Worm (Caenorhabditis elegans): ENCODE data around the gene T24C2.3.

T24C2.3 gene

DNA sequence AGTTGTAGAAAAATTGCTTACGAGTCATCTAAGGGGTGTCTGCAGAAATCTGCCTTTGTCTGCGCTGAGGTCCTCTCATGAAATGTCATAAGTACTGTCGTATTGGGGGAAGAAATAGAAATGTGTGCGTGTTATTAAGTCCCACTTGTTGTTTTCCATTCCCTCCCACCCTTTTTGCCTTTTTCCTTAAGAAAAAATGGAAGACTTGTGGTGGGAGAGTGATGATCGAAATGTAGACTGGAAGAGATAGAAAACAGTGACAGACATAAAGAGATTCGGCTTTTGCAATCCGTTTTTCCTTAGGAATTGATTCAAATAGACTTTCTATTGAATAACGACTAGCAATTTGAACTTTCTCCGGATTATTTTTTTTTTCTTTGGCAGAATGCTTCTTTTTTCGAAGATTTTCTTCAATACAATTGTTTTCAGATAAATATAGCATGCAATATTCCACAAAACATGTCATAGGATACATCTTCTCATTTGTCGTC, 6.4 kb downstream of the T24C2.3 start, which contains the start of gene ram-5:
Gene ram-5, plus strand, starts transcription at position 441 of the 491 bp plus-strand sequence.
- TF ChIP-seq unc-62 (GFP tag; optimal IDR thresholded peaks at IDR 0.05), result no peak

DNA sequence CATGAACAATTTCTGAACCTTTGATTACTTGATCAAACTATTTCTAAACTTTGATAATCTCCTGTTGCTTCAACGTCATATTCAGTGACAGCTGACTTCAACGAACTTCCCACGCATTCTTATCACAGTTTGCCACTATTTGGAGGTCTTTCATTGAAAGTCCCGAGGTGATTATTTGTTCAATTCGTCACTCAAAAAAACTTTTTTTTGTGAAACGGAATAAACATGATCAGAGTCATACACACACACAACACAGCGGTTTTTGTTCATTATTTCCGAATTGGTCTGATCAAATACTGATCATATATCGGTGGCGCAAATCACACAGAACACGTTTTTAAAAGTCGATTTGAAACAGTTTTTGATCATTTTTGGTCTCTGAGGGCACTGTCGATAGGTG, 13.1 kb downstream of the T24C2.3 start:
- no peak for TF ChIP-seq unc-62 (GFP tag; optimal IDR thresholded peaks at IDR 0.05)

DNA sequence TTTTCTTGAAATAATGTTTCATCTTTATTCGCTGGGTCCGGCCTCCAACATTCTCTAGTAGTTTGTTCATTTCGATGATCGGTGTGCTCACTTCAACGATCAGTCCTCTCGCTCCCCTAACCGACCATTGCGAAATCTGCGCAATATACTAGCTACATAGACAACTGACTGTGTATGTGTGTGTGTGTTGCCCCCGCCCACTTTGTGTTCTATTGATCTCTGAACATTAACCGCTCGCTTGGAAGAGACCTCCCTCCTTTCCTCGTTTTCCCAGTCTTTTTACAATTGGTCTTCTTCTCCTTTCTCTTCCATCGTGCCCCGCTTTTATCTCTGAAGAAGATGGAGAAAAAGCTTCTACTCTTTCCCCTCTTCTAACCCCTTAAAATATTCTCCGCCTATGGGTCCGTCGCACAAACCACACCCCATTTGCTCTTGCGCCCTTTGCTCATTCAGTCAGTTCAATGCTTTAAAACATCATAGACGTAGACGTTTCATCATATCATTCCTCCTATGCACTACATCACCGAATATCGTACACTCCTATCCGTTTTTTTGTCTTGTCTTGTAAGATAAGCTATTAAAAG, 14.1 kb downstream of the T24C2.3 start:
- no peak for TF ChIP-seq unc-62 (GFP tag; optimal IDR thresholded peaks at IDR 0.05)

DNA sequence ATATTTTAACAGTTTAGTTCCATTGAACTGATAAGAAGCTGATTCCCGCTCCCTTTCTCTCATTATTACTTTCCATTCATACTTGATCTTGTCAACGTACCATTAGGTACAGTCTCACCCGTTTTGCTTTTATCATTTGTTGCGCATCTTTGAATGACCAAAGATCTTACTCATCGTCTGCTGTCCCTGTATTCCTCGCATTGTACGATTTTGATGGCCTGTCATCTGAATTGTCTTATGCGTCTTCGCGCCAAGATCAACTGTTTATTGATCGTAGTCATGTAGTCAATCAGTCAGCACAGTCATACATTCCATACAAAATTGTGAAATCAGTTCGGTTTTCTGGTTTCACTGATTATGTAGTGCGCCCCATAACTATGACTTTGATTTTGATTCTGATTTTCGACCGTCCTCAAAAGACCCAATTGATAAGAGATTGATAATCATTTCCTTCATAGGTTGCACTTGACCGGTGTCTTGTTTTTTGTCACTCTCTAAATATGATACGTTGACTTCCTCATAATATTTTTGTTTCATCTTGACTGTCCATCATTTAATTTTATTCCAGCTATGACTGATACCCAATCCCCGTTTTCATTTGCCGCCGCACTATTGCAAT, 14.7 kb downstream of the T24C2.3 start, which contains the start of gene nhr-3:
Gene nhr-3, plus strand, starts transcription at position 569 of the 619 bp plus-strand sequence.
- no peak for TF ChIP-seq unc-62 (GFP tag; optimal IDR thresholded peaks at IDR 0.05)

DNA sequence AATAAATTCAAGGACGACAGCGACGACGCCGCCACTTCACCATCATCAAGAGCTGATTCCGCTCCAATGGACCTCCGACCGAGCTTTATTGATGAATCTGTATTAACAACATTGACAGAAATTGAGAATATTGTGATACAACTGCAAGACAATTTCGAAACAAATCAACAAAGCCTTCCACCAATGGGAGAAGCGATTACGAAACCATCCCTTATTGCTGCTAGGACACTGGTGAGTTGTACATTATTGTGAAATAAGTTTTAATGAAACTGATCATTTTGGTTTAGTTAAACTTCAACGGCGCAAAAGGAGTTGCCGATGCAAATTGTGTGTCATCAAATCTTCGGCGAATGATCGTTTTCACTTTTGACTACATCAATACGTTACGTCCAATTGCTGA, 15.8 kb downstream of the T24C2.3 start:
- TF ChIP-seq unc-62 (GFP tag; optimal IDR thresholded peaks at IDR 0.05), result no peak

DNA sequence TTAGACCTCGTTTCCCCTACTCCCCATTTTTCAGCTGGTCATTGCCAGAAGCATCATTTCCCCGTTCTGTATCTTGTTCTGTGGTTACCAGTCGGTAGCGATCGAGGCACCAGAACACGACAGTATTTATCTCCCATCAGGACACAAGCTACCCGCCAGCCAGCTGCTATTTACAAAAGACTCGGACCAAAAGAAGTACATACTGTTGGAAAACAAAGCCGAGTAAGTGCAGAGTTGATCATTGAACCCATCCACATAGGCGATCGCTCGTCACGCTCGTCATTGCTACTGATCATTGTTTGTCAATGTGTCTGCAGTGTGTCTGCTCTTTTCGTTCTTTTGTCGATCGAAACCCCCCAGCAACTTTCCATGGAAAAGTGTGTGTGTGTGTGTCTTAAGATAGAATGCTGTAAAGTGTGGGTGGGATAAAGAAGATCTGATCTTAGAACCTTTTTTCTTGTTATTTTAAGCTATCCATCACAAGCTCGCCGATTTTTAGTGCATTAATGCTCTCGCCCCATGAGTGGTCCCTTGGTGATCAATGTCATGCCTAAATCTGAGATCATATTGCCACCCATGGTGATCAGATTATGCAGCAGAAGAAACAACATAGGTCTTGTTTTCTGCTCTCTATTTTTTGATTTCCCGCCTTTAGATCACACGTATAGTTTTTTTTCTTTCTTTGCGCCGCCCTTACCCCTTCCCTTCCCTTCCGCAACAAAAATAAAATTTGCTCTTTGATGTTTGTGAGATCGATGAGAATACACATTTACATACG, 16.4 kb downstream of the T24C2.3 start:
- no peak for TF ChIP-seq unc-62 (GFP tag; optimal IDR thresholded peaks at IDR 0.05)

DNA sequence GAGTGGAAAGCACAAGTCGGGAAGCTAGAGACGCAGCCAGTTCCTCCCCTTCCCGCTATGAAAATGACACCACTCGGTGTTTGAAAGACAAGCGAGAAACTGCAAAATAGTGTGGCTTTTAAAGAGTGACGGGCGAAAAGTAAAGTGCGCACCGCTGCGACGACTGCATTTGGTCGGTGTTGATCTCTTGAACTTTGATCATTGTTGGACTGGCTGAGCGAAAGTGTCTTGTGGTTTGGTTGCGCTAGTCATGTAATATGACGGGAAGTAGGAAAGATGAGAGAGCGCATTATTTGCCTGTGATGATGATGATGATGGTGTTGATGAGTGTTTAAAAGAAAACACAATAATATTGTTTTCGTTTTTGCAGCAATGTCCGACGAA, 17.0 kb downstream of the T24C2.3 start:
- peak; percentile 47 for TF ChIP-seq unc-62 (GFP tag; optimal IDR thresholded peaks at IDR 0.05)

DNA sequence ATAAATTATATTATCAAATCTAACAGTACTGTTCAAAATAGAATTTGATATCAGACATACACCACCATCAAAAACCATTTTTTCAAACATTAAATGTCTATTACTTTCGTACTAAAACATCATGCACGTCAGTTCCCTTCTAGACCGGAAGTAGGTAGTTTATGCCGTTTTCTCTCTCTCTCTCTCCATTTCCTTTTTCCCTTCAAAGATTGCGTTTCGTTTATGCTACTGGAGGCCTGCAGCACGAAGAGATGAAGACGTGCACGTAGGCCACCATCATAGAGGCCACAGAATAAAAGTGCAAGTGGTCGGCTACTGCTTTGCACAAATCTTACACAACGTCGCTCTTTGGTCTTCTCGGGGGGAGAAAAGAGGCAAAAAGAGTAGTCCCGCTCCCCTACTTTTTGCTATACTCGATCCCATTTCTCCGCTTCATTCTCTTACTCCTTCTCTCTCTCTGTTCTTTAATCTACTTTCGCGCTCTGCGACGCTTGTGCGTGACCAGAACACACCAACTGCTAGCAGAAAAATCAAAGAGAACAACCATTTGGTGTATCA, 18.2 kb downstream of the T24C2.3 start:
- TF ChIP-seq unc-62 (GFP tag; optimal IDR thresholded peaks at IDR 0.05), result no peak

DNA sequence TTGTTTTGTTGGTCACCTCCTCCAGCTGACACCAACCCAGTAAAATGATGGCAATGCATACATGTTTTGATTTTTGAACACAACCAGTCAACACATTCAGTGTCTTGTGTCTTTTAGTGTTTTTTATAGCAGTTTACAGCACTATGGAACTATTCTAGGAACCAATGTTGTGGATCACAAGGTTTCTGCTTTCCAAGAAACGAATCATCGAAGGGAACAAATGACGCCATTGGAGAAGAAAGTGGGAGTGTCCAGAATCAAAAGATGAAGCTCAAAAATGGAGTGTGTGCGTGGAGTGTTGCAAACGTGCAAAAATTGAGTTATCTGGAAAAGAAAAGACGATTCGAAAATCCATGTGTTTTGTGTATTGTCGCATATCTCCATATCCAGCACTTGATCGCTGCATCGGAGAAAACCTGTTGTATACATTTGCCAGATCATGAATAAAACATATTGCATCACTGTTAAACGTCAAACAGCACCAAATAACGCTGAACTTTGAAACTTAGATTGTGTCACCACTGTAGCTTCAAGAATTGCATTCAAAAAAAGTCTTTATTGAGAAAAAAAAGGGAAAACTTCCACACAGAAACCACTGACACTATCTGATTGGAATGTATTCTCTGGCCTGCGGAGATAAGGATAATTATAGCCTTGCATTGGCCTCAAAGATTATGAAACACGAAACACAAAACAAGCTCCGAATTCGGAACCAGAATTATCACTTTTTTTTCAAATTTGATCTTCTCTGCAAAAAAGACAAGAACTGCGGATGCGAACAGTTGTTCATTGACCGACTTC, 19.2 kb downstream of the T24C2.3 start:
- no peak for TF ChIP-seq unc-62 (GFP tag; optimal IDR thresholded peaks at IDR 0.05)

DNA sequence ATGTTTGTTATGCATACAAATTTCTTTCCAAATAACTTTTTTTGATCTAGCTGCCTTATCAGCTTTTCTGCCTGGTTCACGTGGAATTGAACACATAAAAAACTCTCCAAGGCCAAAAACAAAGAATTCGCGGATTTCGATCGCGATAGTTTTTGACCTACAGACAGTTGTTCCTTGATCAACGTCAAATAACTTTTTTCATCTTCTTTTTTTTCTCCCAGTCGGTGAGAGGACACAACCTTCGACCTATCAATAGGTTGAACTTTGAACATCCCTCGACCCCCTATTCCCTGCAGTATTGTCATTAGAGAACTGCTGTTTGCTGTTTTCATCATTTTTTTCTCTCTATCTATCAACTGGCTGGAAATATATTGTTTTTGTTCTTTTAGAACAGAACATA, 20.5 kb downstream of the T24C2.3 start:
- no peak for TF ChIP-seq unc-62 (GFP tag; optimal IDR thresholded peaks at IDR 0.05)

DNA sequence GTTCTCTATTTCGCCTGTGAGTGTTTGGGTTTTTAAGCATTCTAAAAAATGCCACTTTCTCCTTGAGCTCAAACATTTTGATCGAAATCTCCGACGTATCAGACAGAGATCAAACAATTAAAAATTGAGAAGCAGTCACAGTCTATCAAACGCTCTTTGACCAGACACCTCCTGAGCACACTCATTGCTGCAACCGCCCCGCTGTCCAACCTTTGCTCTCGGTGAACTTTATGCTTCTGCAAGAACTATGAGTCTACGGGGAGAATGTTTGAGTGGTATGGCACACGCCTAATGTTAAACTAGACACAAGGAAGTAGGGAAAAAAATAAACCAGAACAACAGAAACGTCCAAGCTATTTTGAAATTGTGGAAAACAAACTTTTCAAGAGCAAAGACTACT, 21.9 kb downstream of the T24C2.3 start:
- TF ChIP-seq unc-62 (GFP tag; optimal IDR thresholded peaks at IDR 0.05), result no peak

DNA sequence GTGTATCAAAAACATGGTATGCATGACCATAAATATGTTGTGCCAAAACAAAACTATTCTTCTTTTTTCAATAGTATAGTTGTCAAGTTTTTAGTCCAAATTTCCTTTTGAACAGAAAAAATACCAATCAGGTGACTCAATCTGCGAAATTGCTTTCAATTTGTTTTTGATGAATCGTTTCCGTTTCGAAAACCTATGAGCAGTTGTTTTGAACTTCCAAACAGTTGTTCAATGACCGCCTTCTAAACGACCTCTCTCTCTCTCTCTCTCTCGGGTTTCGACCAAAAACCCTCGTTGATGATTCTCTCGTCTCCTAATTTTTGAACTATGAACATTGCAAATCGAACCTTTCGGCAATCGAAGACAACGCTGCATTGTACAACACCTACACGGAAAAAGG, 22.7 kb downstream of the T24C2.3 start:
- no peak for TF ChIP-seq unc-62 (GFP tag; optimal IDR thresholded peaks at IDR 0.05)

DNA sequence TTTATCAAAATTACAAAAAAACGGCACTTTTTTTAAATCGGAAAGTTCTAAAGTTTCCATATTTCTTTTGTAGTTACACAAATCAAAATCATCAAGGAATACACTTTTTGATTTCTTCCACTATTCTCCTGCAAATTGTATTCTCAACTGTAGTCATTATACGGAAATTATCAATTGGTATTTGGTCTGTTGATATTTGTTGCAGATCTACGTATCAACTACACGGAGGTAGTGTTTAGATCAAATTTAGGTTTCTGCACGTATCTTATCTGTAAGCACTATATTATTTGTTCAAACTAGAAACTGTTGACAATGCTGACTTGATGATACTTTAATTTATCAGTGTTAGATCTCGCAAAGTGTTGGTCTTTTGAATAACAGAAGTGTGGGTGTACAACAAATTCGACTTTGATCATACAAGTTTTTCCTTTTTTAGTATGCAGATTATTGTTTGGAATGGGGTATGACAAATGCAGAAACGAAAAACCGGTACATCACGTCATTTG, 25.0 kb downstream of the T24C2.3 start:
- TF ChIP-seq unc-62 (GFP tag; optimal IDR thresholded peaks at IDR 0.05), result no peak

DNA sequence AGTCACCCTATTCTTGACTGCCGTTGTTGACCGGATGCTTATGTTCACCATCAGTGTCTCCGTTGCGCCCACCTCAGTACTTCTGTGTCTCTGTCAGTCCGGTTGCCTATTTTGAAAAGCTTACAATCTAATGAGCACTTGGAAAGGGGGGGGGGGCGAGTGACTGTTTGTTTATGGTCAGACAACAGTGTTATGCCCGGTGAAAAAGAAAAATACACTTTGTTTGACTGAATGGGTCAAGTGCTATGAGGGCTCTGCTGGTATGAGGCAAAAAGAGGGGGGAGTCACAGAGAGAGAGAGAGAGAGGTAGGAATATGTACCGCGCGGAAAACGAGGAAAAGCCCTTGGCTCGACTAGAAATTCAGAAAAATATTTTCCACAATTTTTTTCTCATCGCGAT, 28.0 kb downstream of the T24C2.3 start:
- no peak for TF ChIP-seq unc-62 (GFP tag; optimal IDR thresholded peaks at IDR 0.05)

DNA sequence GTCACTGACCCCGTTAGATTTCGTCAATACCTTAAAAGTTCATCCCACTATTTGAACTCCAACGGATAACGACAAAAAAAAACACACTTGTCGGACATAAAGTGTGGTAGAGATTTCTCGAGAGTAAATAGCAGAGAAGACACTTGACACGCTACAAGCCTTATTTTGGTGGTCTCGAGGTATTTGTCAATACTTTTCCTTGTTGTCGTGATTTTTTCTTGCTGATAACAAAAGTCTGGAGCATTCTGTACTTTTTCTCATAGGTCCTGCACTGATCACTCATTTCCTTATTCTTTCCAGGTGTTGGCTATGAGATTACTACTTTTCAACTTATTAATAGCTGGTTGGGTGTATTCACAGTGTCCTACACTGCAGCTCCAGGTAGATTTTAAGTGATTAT, 29.1 kb downstream of the T24C2.3 start, which contains the start of gene lron-1:
Gene lron-1, plus strand, starts transcription at position 301 of the 400 bp plus-strand sequence.
- no peak for TF ChIP-seq unc-62 (GFP tag; optimal IDR thresholded peaks at IDR 0.05)
